Fruit fly (Drosophila melanogaster): Measurements from ENCODE around the gene CG42264.
A peak's percentile ranks its signal among the peaks of the same experiment; 100 is the strongest.

CG42264 gene

DNA sequence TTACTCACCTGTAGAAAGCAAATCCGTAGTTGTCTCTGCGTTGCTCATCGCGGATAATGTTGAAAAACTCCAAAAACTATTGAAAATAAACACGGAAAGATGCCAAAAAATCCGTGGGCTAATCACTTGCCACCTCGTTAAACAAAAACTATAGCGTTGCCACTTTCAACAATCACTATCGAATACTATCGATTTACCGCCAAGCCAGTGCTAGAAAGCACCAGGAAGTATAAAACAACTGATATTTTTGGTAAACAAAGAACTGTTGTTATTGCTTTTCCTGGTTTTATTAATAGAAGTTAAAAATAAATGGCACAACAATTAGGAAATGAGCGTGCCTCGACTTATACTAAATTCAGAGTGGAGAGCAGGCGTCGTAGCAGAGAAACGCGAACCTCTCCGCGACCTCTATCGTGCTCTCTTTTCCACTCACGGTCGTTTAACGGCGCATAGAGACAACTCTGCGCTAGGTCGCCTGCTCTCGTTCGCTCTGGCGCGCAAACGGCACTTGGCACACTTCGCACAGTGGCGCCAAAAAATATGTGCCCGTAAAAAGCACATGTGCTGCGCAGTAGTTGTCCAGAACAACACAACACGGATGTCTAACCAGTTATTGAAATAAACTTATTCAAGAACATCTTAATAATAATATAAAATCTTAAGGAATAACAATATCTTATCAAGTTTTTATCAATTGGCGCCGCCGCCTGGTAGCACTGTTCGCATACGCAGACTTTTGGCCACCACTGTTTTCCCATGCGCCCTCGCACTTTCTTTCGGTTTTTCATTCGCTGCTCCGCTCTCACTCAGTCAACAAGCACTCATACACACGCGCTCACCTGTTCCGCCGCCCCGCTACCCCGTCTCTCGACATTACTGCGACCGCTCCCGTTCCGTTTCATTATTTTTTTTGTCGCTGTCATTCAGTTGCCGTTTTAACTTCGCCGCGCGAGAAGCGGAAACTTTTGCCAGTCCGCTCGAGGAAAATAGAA, 21.3 kb downstream of the CG42264 start, which contains the start of the genes lin-52 and CG15771 (continued):
- peak; percentile 85 for TF ChIP-seq pzg (GFP tag; optimal IDR thresholded peaks at IDR 0.05)
- TF ChIP-seq Ravus (GFP tag; IDR thresholded peaks at IDR 0.05) = peak; percentile 62
- peak; percentile 57 for TF ChIP-seq CG16813 (GFP tag; IDR thresholded peaks at IDR 0.05; ENCODE audit: partially characterized antibody)
- TF ChIP-seq gem (tag; optimal IDR thresholded peaks at IDR 0.05) = peak; percentile 96
- TF ChIP-seq dysf (GFP tag; IDR thresholded peaks at IDR 0.05) = peak; percentile 97
- peak; percentile 96 for TF ChIP-seq CG32767 (GFP tag; IDR thresholded peaks at IDR 0.05)
- peak; percentile 89 for TF ChIP-seq CG3407 (GFP tag; optimal IDR thresholded peaks at IDR 0.05)
- TF ChIP-seq Gsc (GFP tag; IDR thresholded peaks at IDR 0.05) = peak; percentile 91
- TF ChIP-seq yki (optimal IDR thresholded peaks at IDR 0.05) = no peak
- TF ChIP-seq hbn (GFP tag; IDR thresholded peaks at IDR 0.05; ENCODE audit: partially characterized antibody) = peak; percentile 33; the same call in 1 of the 2 replicates
- peak; percentile 87 for TF ChIP-seq ham (GFP tag; IDR thresholded peaks at IDR 0.05)
- peak; percentile 90 for TF ChIP-seq CG31224 (GFP tag; IDR thresholded peaks at IDR 0.05)
- peak; percentile 94 for TF ChIP-seq CG10209 (GFP tag; optimal IDR thresholded peaks at IDR 0.05)
- TF ChIP-seq sob (GFP tag; IDR thresholded peaks at IDR 0.05) = peak; percentile 95
- no peak for TF ChIP-seq bigmax (GFP tag; optimal IDR thresholded peaks at IDR 0.05)
- TF ChIP-seq CG10431 (GFP tag; optimal IDR thresholded peaks at IDR 0.05) = peak; percentile 87
- TF ChIP-seq Atf3 (GFP tag; optimal IDR thresholded peaks at IDR 0.05) = peak; percentile 65
- TF ChIP-seq pita (GFP tag; optimal IDR thresholded peaks at IDR 0.05) = no peak
- TF ChIP-seq CG9932 (GFP tag; IDR thresholded peaks at IDR 0.05) = peak; percentile 96
- TF ChIP-seq CG4360 (GFP tag; IDR thresholded peaks at IDR 0.05) = peak; percentile 61; the same call in 1 of the 2 replicates
- TF ChIP-seq gt (GFP tag; IDR thresholded peaks at IDR 0.05) = peak; percentile 77
- TF ChIP-seq Rfx (GFP tag; IDR thresholded peaks at IDR 0.05) = peak; percentile 96
- peak; percentile 45 for TF ChIP-seq CG9797 (GFP tag; optimal IDR thresholded peaks at IDR 0.05)
- TF ChIP-seq HmgZ (tag; optimal IDR thresholded peaks at IDR 0.05) = peak; percentile 94
- peak; percentile 91 for TF ChIP-seq onecut (GFP tag; IDR thresholded peaks at IDR 0.05)
- no peak for TF ChIP-seq CG14965 (GFP tag; optimal IDR thresholded peaks at IDR 0.05; ENCODE audit: borderline replicate concordance)
- TF ChIP-seq CkIIα-i1 (GFP tag; IDR thresholded peaks at IDR 0.05) = peak; percentile 76
- TF ChIP-seq row (GFP tag; IDR thresholded peaks at IDR 0.05) = peak; percentile 100
- TF ChIP-seq CG12071 (GFP tag; optimal IDR thresholded peaks at IDR 0.05) = peak; percentile 88
- TF ChIP-seq CG34376 (GFP tag; optimal IDR thresholded peaks at IDR 0.05) = peak; percentile 98
- TF ChIP-seq bbx (GFP tag; IDR thresholded peaks at IDR 0.05; ENCODE audit: partially characterized antibody) = no peak; the same call in 1 of the 2 replicates
- no peak; the same call in 2 of the 3 replicates for TF ChIP-seq zen2 (GFP tag; IDR thresholded peaks at IDR 0.05; ENCODE audit: partially characterized antibody)
- peak; percentile 72; the same call in 1 of the 2 replicates for TF ChIP-seq Dip2 (GFP tag; IDR thresholded peaks at IDR 0.05)
- TF ChIP-seq tio (GFP tag; optimal IDR thresholded peaks at IDR 0.05) = peak; percentile 93
- TF ChIP-seq CG7556 (GFP tag; optimal IDR thresholded peaks at IDR 0.05) = peak; percentile 97
- peak; percentile 93 for TF ChIP-seq CG11247 (GFP tag; IDR thresholded peaks at IDR 0.05)
- TF ChIP-seq stc (GFP tag; IDR thresholded peaks at IDR 0.05) = peak; percentile 91
- peak; percentile 96 for TF ChIP-seq seq (GFP tag; IDR thresholded peaks at IDR 0.05)
- no peak for TF ChIP-seq CG2129 (GFP tag; IDR thresholded peaks at IDR 0.05; ENCODE audit: partially characterized antibody)
- peak; percentile 90 for TF ChIP-seq Rx (GFP tag; IDR thresholded peaks at IDR 0.05)
- TF ChIP-seq CG16779 (GFP tag; IDR thresholded peaks at IDR 0.05) = peak; percentile 89
- TF ChIP-seq CG9876 (GFP tag; optimal IDR thresholded peaks at IDR 0.05) = peak; percentile 5
- peak; percentile 95 for TF ChIP-seq corto (GFP tag; optimal IDR thresholded peaks at IDR 0.05)
- TF ChIP-seq cg (GFP tag; optimal IDR thresholded peaks at IDR 0.05) = peak; percentile 70
- no peak for TF ChIP-seq Dfd (GFP tag; optimal IDR thresholded peaks at IDR 0.05)
- TF ChIP-seq Aef1 (GFP tag; IDR thresholded peaks at IDR 0.05) = peak; percentile 95
- peak; percentile 81 for TF ChIP-seq sr (GFP tag; IDR thresholded peaks at IDR 0.05)
- peak; percentile 50 for TF ChIP-seq pho (GFP tag; optimal IDR thresholded peaks at IDR 0.05)
- TF ChIP-seq Dbx (GFP tag; IDR thresholded peaks at IDR 0.05) = peak; percentile 95
